Worm (Caenorhabditis elegans) whole organism, L2 larva: Measurements from ENCODE around the gene algn-2.

Source experiments
- R02D3.7 ChIP-seq: fragments of 150-350 bp; optimal IDR thresholded peaks from 2 replicates; lab custom pipeline; 2014; ENCODE audit warnings: missing biosample characterization, missing genetic modification characterization
- blmp-1 ChIP-seq: sonication (generic microtip); optimal IDR thresholded peaks from 2 replicates; lab custom pipeline; 2017; ENCODE audit warnings: missing genetic modification characterization, mild to moderate bottlenecking, missing compliant biosample characterization, antibody characterized with exemption, moderate library complexity; ENCODE audit not compliant: insufficient read depth
- ceh-82 ChIP-seq: fragments of 150-350 bp; optimal IDR thresholded peaks from 2 replicates; lab custom pipeline; 2014; ENCODE audit warnings: missing biosample characterization, missing genetic modification characterization
- fos-1 ChIP-seq: fragments of 150-350 bp; optimal IDR thresholded peaks from 2 replicates; lab custom pipeline; 2014; ENCODE audit warnings: missing biosample characterization, missing genetic modification characterization
- lin-11 ChIP-seq: fragments of 150-350 bp; sonication (generic microtip); optimal IDR thresholded peaks from 2 replicates; lab custom pipeline; 2014; ENCODE audit warnings: missing biosample characterization, missing genetic modification characterization, inconsistent platforms, mixed read lengths
- mab-5 ChIP-seq: fragments of 150-350 bp; optimal IDR thresholded peaks from 2 replicates; lab custom pipeline; 2014; ENCODE audit warnings: missing biosample characterization, missing genetic modification characterization
- mdl-1 ChIP-seq, 2 experiments: fragments of 150-350 bp in 1 of 2; sonication (generic microtip) in 1 of 2; optimal IDR thresholded peaks; 2 replicates each; lab custom pipeline; 2017; ENCODE audit warnings: missing biosample characterization in 2 of 2, missing genetic modification characterization in 2 of 2
- nhr-11 ChIP-seq: fragments of 150-350 bp; optimal IDR thresholded peaks from 2 replicates; lab custom pipeline; 2014; ENCODE audit warnings: missing biosample characterization, missing genetic modification characterization
- skn-1 ChIP-seq: sonication (generic microtip); optimal IDR thresholded peaks from 2 replicates; lab custom pipeline; 2017; ENCODE audit warnings: missing biosample characterization, missing genetic modification characterization
- snpc-4 ChIP-seq: fragments of 150-350 bp; optimal IDR thresholded peaks from 2 replicates; lab custom pipeline; 2014; ENCODE audit warnings: missing biosample characterization, missing genetic modification characterization
- unc-39 ChIP-seq: fragments of 150-350 bp; optimal IDR thresholded peaks from 2 replicates; lab custom pipeline; 2014; ENCODE audit warnings: missing biosample characterization, missing genetic modification characterization
- unc-55 ChIP-seq: fragments of 150-350 bp; sonication (generic microtip); optimal IDR thresholded peaks from 3 replicates; lab custom pipeline; 2014; ENCODE audit warnings: missing biosample characterization, missing genetic modification reagents, missing genetic modification characterization
- unc-62 ChIP-seq: fragments of 150-350 bp; optimal IDR thresholded peaks from 2 replicates; lab custom pipeline; 2014; ENCODE audit warnings: missing biosample characterization, missing genetic modification reagents, missing genetic modification characterization
- zag-1 ChIP-seq: fragments of 150-350 bp; optimal IDR thresholded peaks from 2 replicates; lab custom pipeline; 2014; ENCODE audit warnings: missing biosample characterization, missing genetic modification characterization

DNA sequence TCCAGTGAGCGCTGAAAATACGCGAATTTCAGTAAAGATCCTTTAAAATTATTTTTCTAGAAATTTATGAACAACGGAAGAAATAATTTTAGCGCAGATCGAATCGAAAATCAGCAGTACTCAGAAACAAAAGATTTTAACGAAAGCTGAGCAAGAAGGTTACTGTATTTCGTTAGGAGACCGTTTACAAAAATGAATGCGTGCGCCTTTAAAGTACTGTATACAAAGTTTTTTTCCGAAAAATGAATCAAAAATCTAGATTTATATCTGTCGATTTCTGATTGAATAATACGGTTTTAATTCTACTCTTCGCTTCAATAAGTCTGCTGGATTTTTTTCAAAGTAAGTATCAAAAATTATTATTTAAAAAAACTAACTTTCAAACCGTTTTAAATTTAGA, 39.0 kb downstream of the algn-2 start, which contains the start of the genes EEED8.14 and EEED8.3:
- TF ChIP-seq unc-62 (no peak), snpc-4 (tag; lab: Kevin White, UChicago) (no peak), ceh-82 (no peak), skn-1 (no peak), blmp-1 (tag; lab: Kevin White, UChicago) (no peak), nhr-11 (tag; lab: Kevin White, UChicago) (no peak), unc-55 (no peak), lin-11 (tag; lab: Kevin White, UChicago) (no peak), unc-39 (tag; lab: Kevin White, UChicago) (no peak), fos-1 (tag; lab: Kevin White, UChicago) (no peak), mab-5 (tag; lab: Kevin White, UChicago) (no peak), mdl-1 (tag; optimal IDR thresholded peaks at IDR 0.05; lab: Kevin White, UChicago) (no peak), R02D3.7 (tag; lab: Kevin White, UChicago) (no peak), zag-1 (tag; lab: Kevin White, UChicago) (no peak)
